Worm (Caenorhabditis elegans) whole organism, L1 larva: Measurements from ENCODE around the gene Y111B2A.12.

Source experiments
- C04F5.9 ChIP-seq: sonication (generic microtip); optimal IDR thresholded peaks from 2 replicates; lab custom pipeline; 2016; ENCODE audit warnings: missing genetic modification characterization, missing compliant biosample characterization
- C34B4.2 ChIP-seq: sonication (generic microtip); optimal IDR thresholded peaks from 2 replicates; lab custom pipeline; 2017; ENCODE audit warnings: mild to moderate bottlenecking, missing genetic modification characterization, missing compliant biosample characterization
- F16B12.6 ChIP-seq: fragments of 150-350 bp; optimal IDR thresholded peaks from 2 replicates; lab custom pipeline; 2014; ENCODE audit warnings: missing biosample characterization, missing genetic modification characterization
- aha-1 ChIP-seq: fragments of 150-350 bp; optimal IDR thresholded peaks from 2 replicates; lab custom pipeline; 2014; ENCODE audit warnings: missing biosample characterization, missing genetic modification characterization
- aly-2 ChIP-seq: fragments of 150-350 bp; optimal IDR thresholded peaks from 2 replicates; lab custom pipeline; 2014; ENCODE audit warnings: missing biosample characterization, missing genetic modification characterization
- ama-1 ChIP-seq: fragments of 150-350 bp; optimal IDR thresholded peaks from 2 replicates; lab custom pipeline; 2014
- ceh-8 ChIP-seq: fragments of 200-800 bp; sonication (Bioruptor generic); optimal IDR thresholded peaks from 2 replicates; lab custom pipeline; 2018; ENCODE audit warnings: mild to moderate bottlenecking, missing genetic modification characterization, moderate library complexity, missing compliant biosample characterization
- ces-1 ChIP-seq: fragments of 150-350 bp; optimal IDR thresholded peaks from 2 replicates; lab custom pipeline; 2014; ENCODE audit warnings: missing biosample characterization, missing genetic modification reagents, missing genetic modification characterization
- dsc-1 ChIP-seq: sonication (generic microtip); optimal IDR thresholded peaks from 2 replicates; lab custom pipeline; 2016; ENCODE audit warnings: mild to moderate bottlenecking, missing genetic modification characterization, missing compliant biosample characterization
- efl-1 ChIP-seq, 4 experiments: fragments of 150-350 bp; optimal IDR thresholded peaks in 3 of 4; peaks in 1 of 4; 1 replicate in 1 of 4; 2 replicates in 3 of 4; lab custom pipeline; 2014; ENCODE audit warnings: missing biosample characterization in 2 of 4, missing genetic modification characterization in 2 of 4, missing genetic modification reagents in 2 of 4
- egl-13 ChIP-seq: sonication (generic microtip); optimal IDR thresholded peaks from 2 replicates; lab custom pipeline; 2016; ENCODE audit warnings: missing genotype, missing genetic modification reagents, missing genetic modification characterization, missing compliant biosample characterization
- egl-27 ChIP-seq, 2 experiments: fragments of 150-350 bp in 1 of 2; sonication (generic microtip); optimal IDR thresholded peaks; 3 replicates each; lab custom pipeline; 2017 to 2018; ENCODE audit warnings: missing biosample characterization in 2 of 2, missing genetic modification characterization in 2 of 2, missing genetic modification reagents in 2 of 2
- elt-2 ChIP-seq: sonication (generic microtip); optimal IDR thresholded peaks from 2 replicates; lab custom pipeline; 2016; ENCODE audit warnings: missing genetic modification characterization, mild to moderate bottlenecking, inconsistent platforms, missing compliant biosample characterization, missing genetic modification reagents
- elt-3 ChIP-seq, 6 experiments: fragments of 150-350 bp in 1 of 6; sonication (generic microtip); optimal IDR thresholded peaks; 2 replicates each; lab custom pipeline; 2017 to 2018; ENCODE audit warnings: missing biosample characterization in 6 of 6, missing genetic modification characterization in 6 of 6, inconsistent platforms in 1 of 6
- ets-5 ChIP-seq: fragments of 200-800 bp; sonication (Bioruptor generic); IDR thresholded peaks from 2 replicates; pipeline ENCODE4 v1.3.6; 2022; ENCODE audit warnings: missing genetic modification characterization, missing compliant biosample characterization
- fkh-10 ChIP-seq: sonication (generic microtip); optimal IDR thresholded peaks from 2 replicates; lab custom pipeline; 2017; ENCODE audit warnings: missing biosample characterization, missing genetic modification reagents, missing genetic modification characterization
- fkh-4 ChIP-seq: sonication (generic microtip); optimal IDR thresholded peaks from 2 replicates; lab custom pipeline; 2016; ENCODE audit warnings: missing compliant biosample characterization, missing genetic modification characterization, borderline replicate concordance
- fkh-8 ChIP-seq: sonication (generic microtip); optimal IDR thresholded peaks from 2 replicates; lab custom pipeline; 2016; ENCODE audit warnings: mild to moderate bottlenecking, missing genetic modification characterization, missing compliant biosample characterization
- fos-1 ChIP-seq: fragments of 150-350 bp; optimal IDR thresholded peaks from 2 replicates; lab custom pipeline; 2014; ENCODE audit warnings: missing biosample characterization, missing genetic modification characterization
- grh-1 ChIP-seq: fragments of 200-800 bp; sonication (Bioruptor generic); IDR thresholded peaks from 2 replicates; pipeline ENCODE4 v1.3.6; 2022; ENCODE audit warnings: missing genetic modification reagents, missing genetic modification characterization, missing compliant biosample characterization
- hlh-4 ChIP-seq: sonication (generic microtip); optimal IDR thresholded peaks from 2 replicates; lab custom pipeline; 2016; ENCODE audit warnings: mild to moderate bottlenecking, missing genetic modification characterization, missing compliant biosample characterization
- hpl-2 ChIP-seq: fragments of 150-350 bp; optimal IDR thresholded peaks from 2 replicates; lab custom pipeline; 2014; ENCODE audit warnings: missing biosample characterization, missing genetic modification reagents, missing genetic modification characterization
- irx-1 ChIP-seq: sonication (generic microtip); optimal IDR thresholded peaks from 2 replicates; lab custom pipeline; 2016; ENCODE audit warnings: missing genetic modification characterization, missing compliant biosample characterization
- isw-1 ChIP-seq: fragments of 200-800 bp; sonication (Bioruptor generic); IDR thresholded peaks from 2 replicates; pipeline ENCODE4 v1.3.6; 2022; ENCODE audit warnings: missing genetic modification characterization, missing compliant biosample characterization
- jun-1 ChIP-seq: fragments of 150-350 bp; optimal IDR thresholded peaks from 2 replicates; lab custom pipeline; 2014; ENCODE audit warnings: missing biosample characterization, missing genetic modification reagents, missing genetic modification characterization
- lin-35 ChIP-seq, 2 experiments: fragments of 150-350 bp; optimal IDR thresholded peaks; 2 replicates each; lab custom pipeline; 2014; ENCODE audit warnings: missing biosample characterization in 2 of 2, missing genetic modification characterization in 2 of 2, missing genetic modification reagents in 2 of 2
- lir-3 ChIP-seq: sonication (generic microtip); optimal IDR thresholded peaks from 2 replicates; lab custom pipeline; 2016; ENCODE audit warnings: mild to moderate bottlenecking, missing genetic modification characterization, moderate library complexity, missing compliant biosample characterization; ENCODE audit not compliant: poor library complexity
- lsy-2 ChIP-seq, 2 experiments: fragments of 150-350 bp; optimal IDR thresholded peaks; 2 replicates each; lab custom pipeline; 2014; ENCODE audit warnings: missing biosample characterization in 2 of 2, missing genetic modification characterization in 2 of 2
- mdl-1 ChIP-seq, 2 experiments: fragments of 150-350 bp; optimal IDR thresholded peaks; 2 replicates each; lab custom pipeline; 2014 to 2017; ENCODE audit warnings: missing biosample characterization in 2 of 2, missing genetic modification characterization in 2 of 2, inconsistent platforms in 1 of 2
- mef-2 ChIP-seq: fragments of 150-350 bp; optimal IDR thresholded peaks from 2 replicates; lab custom pipeline; 2014; ENCODE audit warnings: missing biosample characterization, missing genetic modification characterization
- nhr-19 ChIP-seq: fragments of 200-800 bp; sonication (Bioruptor generic); conservative IDR thresholded peaks from 2 replicates; pipeline ENCODE4 v1.3.6; 2022; ENCODE audit warnings: missing genetic modification characterization, missing compliant biosample characterization
- nhr-237 ChIP-seq: fragments of 150-350 bp; optimal IDR thresholded peaks from 2 replicates; lab custom pipeline; 2014; ENCODE audit warnings: missing biosample characterization, missing genetic modification characterization
- nhr-28 ChIP-seq: fragments of 150-350 bp; optimal IDR thresholded peaks from 2 replicates; lab custom pipeline; 2014; ENCODE audit warnings: missing biosample characterization, missing genetic modification characterization
- nhr-77 ChIP-seq: fragments of 150-350 bp; optimal IDR thresholded peaks from 2 replicates; lab custom pipeline; 2014; ENCODE audit warnings: missing biosample characterization, missing genetic modification characterization
- nhr-85 ChIP-seq: sonication (generic microtip); peaks from one replicate; lab custom pipeline; 2016; ENCODE audit warnings: missing genetic modification characterization, inconsistent platforms, missing compliant biosample characterization
- pax-3 ChIP-seq: fragments of 200-800 bp; sonication (Bioruptor generic); optimal IDR thresholded peaks from 2 replicates; lab custom pipeline; 2018; ENCODE audit warnings: mild to moderate bottlenecking, missing genetic modification characterization, moderate library complexity, missing compliant biosample characterization
- skn-1 ChIP-seq: fragments of 150-350 bp; optimal IDR thresholded peaks from 2 replicates; lab custom pipeline; 2014; ENCODE audit warnings: missing biosample characterization, missing genetic modification characterization
- snpc-4 ChIP-seq: fragments of 150-350 bp; optimal IDR thresholded peaks from 2 replicates; lab custom pipeline; 2014; ENCODE audit warnings: missing biosample characterization, missing genetic modification characterization
- sup-37 ChIP-seq: fragments of 200-800 bp; sonication (Bioruptor generic); optimal IDR thresholded peaks from 2 replicates; lab custom pipeline; 2018; ENCODE audit warnings: mild to moderate bottlenecking, missing genetic modification characterization, missing compliant biosample characterization
- swsn-7 ChIP-seq: sonication (generic microtip); optimal IDR thresholded peaks from 2 replicates; lab custom pipeline; 2016; ENCODE audit warnings: missing genetic modification characterization, missing compliant biosample characterization
- tbx-2 ChIP-seq: sonication (generic microtip); optimal IDR thresholded peaks from 2 replicates; lab custom pipeline; 2016; ENCODE audit warnings: missing genetic modification characterization, missing compliant biosample characterization
- tlp-1 ChIP-seq: fragments of 150-350 bp; optimal IDR thresholded peaks from 2 replicates; lab custom pipeline; 2014; ENCODE audit warnings: missing biosample characterization, missing genetic modification characterization
- unc-30 ChIP-seq: sonication (generic microtip); optimal IDR thresholded peaks from 2 replicates; lab custom pipeline; 2017; ENCODE audit warnings: missing biosample characterization, missing genetic modification characterization
- unc-62 ChIP-seq: fragments of 150-350 bp; optimal IDR thresholded peaks from 2 replicates; lab custom pipeline; 2014; ENCODE audit warnings: missing biosample characterization, missing genetic modification reagents, missing genetic modification characterization
- xbp-1 ChIP-seq: sonication (generic microtip); optimal IDR thresholded peaks from 2 replicates; lab custom pipeline; 2016; ENCODE audit warnings: missing genetic modification characterization, missing compliant biosample characterization
- ztf-11 ChIP-seq, 2 experiments: sonication (generic microtip); optimal IDR thresholded peaks; 2 replicates each; lab custom pipeline; 2016 to 2017; ENCODE audit warnings: missing genetic modification characterization in 2 of 2, missing biosample characterization in 1 of 2, missing compliant biosample characterization in 1 of 2
- ztf-4 ChIP-seq: fragments of 150-350 bp; optimal IDR thresholded peaks from 2 replicates; lab custom pipeline; 2014; ENCODE audit warnings: missing biosample characterization, missing genetic modification characterization

Gene Y111B2A.12

ce11 chrIII:12608220-12608958 is 700 bp upstream of the Y111B2A.12 start, which contains the start of gene epc-1 (continued):
- TF ChIP-seq lin-35 (GFP tag; optimal IDR thresholded peaks at IDR 0.05; lab: Kevin White, UChicago) (peak; percentile 81 to 87), hlh-4 (tag; lab: Kevin White, UChicago) (no peak), nhr-28 (no peak), snpc-4 (peak; percentile 70), ceh-8 (peak; percentile 91), mdl-1 (tag; optimal IDR thresholded peaks at IDR 0.05; lab: Kevin White, UChicago) (peak in 1 of 2 experiments; percentile 98), nhr-237 (tag; lab: Kevin White, UChicago) (peak; percentile 75), unc-30 (tag; lab: Kevin White, UChicago) (no peak), tbx-2 (tag; lab: Kevin White, UChicago) (peak; percentile 96), egl-13 (tag; lab: Kevin White, UChicago) (peak; percentile 88), ztf-11 (tag; optimal IDR thresholded peaks at IDR 0.05; lab: Kevin White, UChicago) (peak in 1 of 2 experiments; percentile 79), skn-1 (peak; percentile 89), lsy-2 (tag; optimal IDR thresholded peaks at IDR 0.05; lab: Kevin White, UChicago) (peak; percentile 91 to 93), elt-3 (tag; optimal IDR thresholded peaks at IDR 0.05; lab: Kevin White, UChicago) (peak in 3 of 6 experiments; percentile 51 to 77 (median 73)), isw-1 (GFP tag; lab: Robert Waterston, UW) (peak; percentile 90), irx-1 (tag; lab: Kevin White, UChicago) (peak; percentile 79), pax-3 (peak; percentile 81), nhr-77 (peak; percentile 88), elt-2 (tag; lab: Kevin White, UChicago) (peak; percentile 64), fkh-8 (peak; percentile 98), ztf-4 (tag; lab: Kevin White, UChicago) (peak; percentile 87), jun-1 (tag; lab: Kevin White, UChicago) (peak; percentile 97), mef-2 (tag; lab: Kevin White, UChicago) (peak; percentile 78), aha-1 (peak; percentile 80), ces-1 (GFP tag; lab: Kevin White, UChicago) (no peak), C34B4.2 (no peak), nhr-85 (tag; lab: Kevin White, UChicago) (peak; percentile 96), aly-2 (tag; lab: Kevin White, UChicago) (no peak)

ce11 chrIII:12609410-12609809 is 321 bp downstream of the Y111B2A.12 start:
- TF ChIP-seq F16B12.6 (tag; lab: Kevin White, UChicago) (no peak), grh-1 (GFP tag; lab: Robert Waterston, UW) (0 out of 2 replicates have a peak, but pooled peaks have one; percentile 27)

- TF ChIP-seq tlp-1 (tag; lab: Kevin White, UChicago) (no peak), ces-1 (GFP tag; lab: Kevin White, UChicago) (no peak), dsc-1 (tag; lab: Kevin White, UChicago) (peak; percentile 18)
These were observed 2.3 kb downstream of the Y111B2A.12 start for ce11 chrIII:12611414-12611813.

ce11 chrIII:12612519-12612935 is 3.4 kb downstream of the Y111B2A.12 start:
- TF ChIP-seq ets-5 (GFP tag; lab: Robert Waterston, UW), result no peak
- TF ChIP-seq C04F5.9 (tag; lab: Kevin White, UChicago), result peak; percentile 83
- peak; percentile 98 for TF ChIP-seq xbp-1
- peak; percentile 95 for TF ChIP-seq unc-30 (tag; lab: Kevin White, UChicago)
- TF ChIP-seq nhr-19 (GFP tag; lab: Robert Waterston, UW), result peak; percentile 99
- TF ChIP-seq fos-1, result peak; percentile 97
- TF ChIP-seq F16B12.6 (tag; lab: Kevin White, UChicago), result peak; percentile 26
- TF ChIP-seq fkh-4 (tag; lab: Kevin White, UChicago), result peak; percentile 82
- TF ChIP-seq fkh-8, result peak; percentile 99
- peak; percentile 100 for TF ChIP-seq swsn-7 (tag; lab: Kevin White, UChicago)
- TF ChIP-seq hpl-2 (GFP tag; lab: Kevin White, UChicago), result peak; percentile 97
- TF ChIP-seq unc-62 (GFP tag; lab: Kevin White, UChicago), result peak; percentile 99
- TF ChIP-seq ama-1, result peak; percentile 95
- peak; percentile 91 for TF ChIP-seq sup-37 (GFP tag; lab: Kevin White, UChicago)
- TF ChIP-seq fkh-10 (GFP tag; lab: Kevin White, UChicago), result peak; percentile 97
- TF ChIP-seq egl-27 (tag; optimal IDR thresholded peaks at IDR 0.05; lab: Kevin White, UChicago), result peak; percentile 100
- peak; percentile 87 for TF ChIP-seq elt-2 (tag; lab: Kevin White, UChicago)
- peak; percentile 91 for TF ChIP-seq lir-3 (tag; lab: Kevin White, UChicago)
- peak; percentile 94 to 98 for TF ChIP-seq efl-1 (optimal IDR thresholded peaks at IDR 0.05; lab: Kevin White, UChicago)
- peak; percentile 73 to 98 for TF ChIP-seq efl-1 (GFP tag; optimal IDR thresholded peaks at IDR 0.05 in 1 of 2; lab: Kevin White, UChicago)
